Worm (Caenorhabditis elegans) whole organism, L4 larva: Measurements from ENCODE around the gene rpl-39.

Experiments used
- ama-1 ChIP-seq: fragments of 150-350 bp; optimal IDR thresholded peaks from 2 replicates; lab custom pipeline; 2014; ENCODE audit warnings: inconsistent platforms, mixed read lengths
- cey-2 ChIP-seq: sonication (generic microtip); optimal IDR thresholded peaks from 3 replicates; lab custom pipeline; 2017; ENCODE audit warnings: missing genetic modification characterization, mild to moderate bottlenecking, missing compliant biosample characterization, antibody characterized with exemption, borderline replicate concordance; ENCODE audit not compliant: insufficient read depth
- daf-16 ChIP-seq, 3 experiments: sonication (generic microtip); optimal IDR thresholded peaks; 2 replicates each; lab custom pipeline; 2016 to 2017; ENCODE audit warnings: missing genetic modification characterization in 3 of 3, missing genetic modification reagents in 3 of 3, mild to moderate bottlenecking in 2 of 3, missing compliant biosample characterization in 2 of 3, missing biosample characterization in 1 of 3, moderate library complexity in 1 of 3
- daf-8 ChIP-seq: fragments of 200-800 bp; sonication (Bioruptor generic); IDR thresholded peaks from 2 replicates; pipeline ENCODE4 v1.3.6; 2022; ENCODE audit warnings: missing genetic modification characterization, missing compliant biosample characterization
- egl-27 ChIP-seq: sonication (generic microtip); optimal IDR thresholded peaks from 3 replicates; lab custom pipeline; 2017; ENCODE audit warnings: missing biosample characterization, missing genetic modification reagents, missing genetic modification characterization
- lin-13 ChIP-seq: fragments of 150-350 bp; optimal IDR thresholded peaks from 2 replicates; lab custom pipeline; 2014; ENCODE audit warnings: missing biosample characterization, missing genetic modification reagents, missing genetic modification characterization
- lin-38 ChIP-seq: fragments of 200-800 bp; sonication (Bioruptor generic); IDR thresholded peaks from 2 replicates; pipeline ENCODE4 v1.3.6; 2022; ENCODE audit warnings: missing genetic modification reagents, missing genetic modification characterization, missing compliant biosample characterization
- mes-2 ChIP-seq: sonication (generic microtip); optimal IDR thresholded peaks from 2 replicates; lab custom pipeline; 2016; ENCODE audit warnings: missing genotype, mild to moderate bottlenecking, missing genetic modification characterization, missing compliant biosample characterization; ENCODE audit not compliant: poor library complexity, severe bottlenecking
- php-3 ChIP-seq: fragments of 200-800 bp; sonication (Bioruptor generic); IDR thresholded peaks from 2 replicates; pipeline ENCODE4 v1.3.6; 2022; ENCODE audit warnings: missing genetic modification reagents, missing genetic modification characterization, missing compliant biosample characterization
- snpc-4 ChIP-seq: fragments of 150-350 bp; optimal IDR thresholded peaks from 2 replicates; lab custom pipeline; 2014; ENCODE audit warnings: missing biosample characterization, missing genetic modification characterization

DNA sequence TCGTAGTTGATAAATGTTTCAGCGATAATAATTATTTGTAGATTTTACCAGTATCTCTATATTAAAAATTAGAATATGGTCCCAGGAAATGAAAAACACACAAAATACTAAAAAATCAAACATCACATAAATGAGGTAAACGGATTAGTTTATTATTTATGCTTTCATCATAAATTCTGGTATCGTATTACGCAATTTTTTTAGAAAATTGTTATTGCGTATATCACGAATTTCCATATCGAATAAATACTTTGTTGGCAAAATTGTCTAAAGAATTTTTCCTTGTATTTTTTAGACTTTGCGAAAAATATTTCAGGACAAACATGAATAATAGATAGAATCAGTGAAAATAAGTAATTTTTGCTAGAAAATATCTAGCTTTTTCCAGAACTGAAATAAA lies 49.7 kb downstream of the rpl-39 start:
- no peak for TF ChIP-seq daf-8
- TF ChIP-seq egl-27, result no peak
- TF ChIP-seq lin-13 (GFP tag; lab: Kevin White, UChicago), result no peak
- no peak for TF ChIP-seq mes-2 (tag; lab: Kevin White, UChicago)
- TF ChIP-seq daf-16 (GFP tag; optimal IDR thresholded peaks at IDR 0.05; lab: Kevin White, UChicago), result no peak
- TF ChIP-seq daf-16 (tag; optimal IDR thresholded peaks at IDR 0.05; lab: Kevin White, UChicago), result no peak
- TF ChIP-seq lin-38, result no peak
- no peak for TF ChIP-seq ama-1
- TF ChIP-seq snpc-4 (tag; lab: Kevin White, UChicago), result no peak
- TF ChIP-seq php-3 (GFP tag; lab: Robert Waterston, UW), result no peak
- no peak for TF ChIP-seq cey-2 (tag; lab: Kevin White, UChicago)
